Fruit fly (Drosophila melanogaster) whole organism, pupa: Measurements from ENCODE around the gene for.

Experiments
- CG10348 ChIP-seq: fragments of 200-800 bp; sonication (Bioruptor generic); IDR thresholded peaks from 2 replicates; pipeline ENCODE4 v1.3.6; 2022; ENCODE audit warnings: missing biosample characterization, missing genetic modification characterization
- CG12605 ChIP-seq: fragments of 200-800 bp; sonication (Bioruptor generic); IDR thresholded peaks from 2 replicates; pipeline ENCODE4 v1.3.6; 2022; ENCODE audit warnings: missing biosample characterization, missing genetic modification characterization
- CG13204 ChIP-seq: fragments of 200-800 bp; sonication (Bioruptor generic); optimal IDR thresholded peaks from 2 replicates; lab custom pipeline; 2018; ENCODE audit warnings: missing biosample characterization, mild to moderate bottlenecking, missing genetic modification characterization, moderate library complexity
- CG4496 ChIP-seq: fragments of 200-800 bp; sonication (Bioruptor generic); IDR thresholded peaks from 3 replicates; pipeline ENCODE4 v1.3.6; 2022; ENCODE audit warnings: missing biosample characterization, missing genetic modification characterization
- CG8159 ChIP-seq: fragments of 200-800 bp; sonication (Bioruptor generic); optimal IDR thresholded peaks from 3 replicates; lab custom pipeline; 2018; ENCODE audit warnings: missing biosample characterization, mild to moderate bottlenecking, missing genetic modification characterization, moderate library complexity
- CG8301 ChIP-seq: fragments of 200-800 bp; sonication (Bioruptor generic); optimal IDR thresholded peaks from 2 replicates; lab custom pipeline; 2018; ENCODE audit warnings: missing biosample characterization, mild to moderate bottlenecking, missing genetic modification characterization
- CG9948 ChIP-seq: fragments of 200-800 bp; sonication (Bioruptor generic); optimal IDR thresholded peaks from 2 replicates; lab custom pipeline; 2018; ENCODE audit warnings: missing biosample characterization, mild to moderate bottlenecking, missing genetic modification characterization, moderate library complexity
- EcR ChIP-seq: fragments of 200-800 bp; sonication (Bioruptor generic); optimal IDR thresholded peaks from 3 replicates; lab custom pipeline; 2019; ENCODE audit warnings: missing biosample characterization, missing genetic modification characterization, mild to moderate bottlenecking, moderate library complexity, missing genetic modification reagents
- Ets98B ChIP-seq: fragments of 200-800 bp; sonication (Bioruptor generic); IDR thresholded peaks from 2 replicates; pipeline ENCODE4 v1.3.6; 2022; ENCODE audit warnings: missing biosample characterization, missing genetic modification characterization
- Snoo ChIP-seq: fragments of 200-800 bp; sonication (Bioruptor generic); optimal IDR thresholded peaks from 3 replicates; lab custom pipeline; 2017; ENCODE audit warnings: missing biosample characterization, mild to moderate bottlenecking, missing genetic modification characterization, inconsistent platforms
- fd96Ca ChIP-seq: fragments of 200-800 bp; sonication (Bioruptor generic); IDR thresholded peaks from 3 replicates; pipeline ENCODE4 v1.3.6; 2022; ENCODE audit warnings: missing biosample characterization, missing genetic modification characterization
- gl ChIP-seq: fragments of 200-800 bp; sonication (Bioruptor generic); optimal IDR thresholded peaks from 2 replicates; lab custom pipeline; 2018; ENCODE audit warnings: missing biosample characterization, mild to moderate bottlenecking, missing genetic modification characterization

DNA sequence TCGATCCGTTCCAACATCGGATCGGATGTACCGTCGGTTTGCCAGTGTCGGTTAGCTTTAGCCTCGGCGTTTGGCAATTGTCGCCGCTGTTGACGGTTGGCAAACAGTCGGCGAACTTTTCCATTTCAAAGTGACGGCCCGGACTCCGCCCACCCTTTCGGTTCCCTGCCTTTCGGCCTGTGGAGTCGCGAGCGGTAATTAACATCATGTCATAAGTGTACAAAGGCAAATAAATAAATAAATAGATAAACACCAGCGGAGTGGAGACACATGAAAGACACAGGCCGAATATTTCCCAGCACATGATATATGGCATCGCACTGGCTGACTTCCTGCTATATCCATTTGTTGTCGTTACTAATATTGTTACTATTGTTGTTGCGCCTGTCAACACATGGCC is 48.0 kb downstream of the for start:
- no peak for TF ChIP-seq fd96Ca
- no peak for TF ChIP-seq EcR (GFP tag; lab: Kevin White, UChicago)
- no peak for TF ChIP-seq gl (tag; lab: Kevin White, UChicago)
- no peak for TF ChIP-seq CG8159 (tag; lab: Kevin White, UChicago)
- TF ChIP-seq Snoo (tag; lab: Kevin White, UChicago), result no peak
- TF ChIP-seq CG9948, result no peak
- TF ChIP-seq CG10348, result no peak
- no peak for TF ChIP-seq CG13204 (GFP tag; lab: Kevin White, UChicago)
- TF ChIP-seq CG8301 (tag; lab: Kevin White, UChicago), result no peak
- no peak for TF ChIP-seq CG4496 (GFP tag; lab: Robert Waterston, UW)
- no peak for TF ChIP-seq Ets98B (GFP tag; lab: Robert Waterston, UW)
- no peak for TF ChIP-seq CG12605 (GFP tag; lab: Robert Waterston, UW)
